Worm (Caenorhabditis elegans): Measurements from ENCODE around the gene T24D5.1.

Gene T24D5.1

ce11 chrX:12563589-12563988 lies 11.0 kb upstream of the T24D5.1 start (continued):
- TF ChIP-seq aptf-2 (GFP tag; conservative IDR thresholded peaks at IDR 0.05): no peak
- TF ChIP-seq madf-6 (GFP tag; IDR thresholded peaks at IDR 0.05): no peak
- peak; percentile 64; the same call in 1 of the 2 replicates for TF ChIP-seq cebp-1 (GFP tag; IDR thresholded peaks at IDR 0.05)
- no peak for TF ChIP-seq cebp-1 (tag; optimal IDR thresholded peaks at IDR 0.05)
- TF ChIP-seq ztf-22 (GFP tag; optimal IDR thresholded peaks at IDR 0.05): no peak
- peak; percentile 67 for TF ChIP-seq somi-1 (GFP tag; optimal IDR thresholded peaks at IDR 0.05)
- peak; percentile 82 for TF ChIP-seq snpc-1.1 (tag; optimal IDR thresholded peaks at IDR 0.05; ENCODE audit: insufficient read depth)
- no peak for TF ChIP-seq F57C9.4 (tag; optimal IDR thresholded peaks at IDR 0.05)
- TF ChIP-seq lin-35 (GFP tag; optimal IDR thresholded peaks at IDR 0.05): no peak
- TF ChIP-seq Y67H2A.10 (GFP tag; conservative IDR thresholded peaks at IDR 0.05): peak; percentile 67; the same call in 1 of the 2 replicates
- peak; percentile 51; the same call in 1 of the 2 replicates for TF ChIP-seq Y53F4B.3 (GFP tag; IDR thresholded peaks at IDR 0.05)
- TF ChIP-seq sptf-2 (GFP tag; optimal IDR thresholded peaks at IDR 0.05): peak; percentile 92
- TF ChIP-seq egrh-3 (GFP tag; IDR thresholded peaks at IDR 0.05): no peak; the same call in none of the 2 replicates
- peak; percentile 72; the same call in 1 of the 2 replicates for TF ChIP-seq Y53G8AR.9 (GFP tag; conservative IDR thresholded peaks at IDR 0.05)
- peak; percentile 78 for TF ChIP-seq hlh-12 (tag; optimal IDR thresholded peaks at IDR 0.05)
- no peak for TF ChIP-seq lin-40 (tag; optimal IDR thresholded peaks at IDR 0.05)
- peak; percentile 93; the same call in 1 of the 2 replicates for TF ChIP-seq F37B4.10 (GFP tag; IDR thresholded peaks at IDR 0.05)
- TF ChIP-seq B0035.1 (tag; optimal IDR thresholded peaks at IDR 0.05): peak; percentile 63
- no peak for TF ChIP-seq hlh-26 (GFP tag; conservative IDR thresholded peaks at IDR 0.05)
- peak; percentile 94; the same call in 1 of the 2 replicates for TF ChIP-seq ceh-58 (GFP tag; IDR thresholded peaks at IDR 0.05)
- peak; percentile 55 for TF ChIP-seq T26A5.8 (tag; optimal IDR thresholded peaks at IDR 0.05)
- TF ChIP-seq athp-1 (tag; optimal IDR thresholded peaks at IDR 0.05): peak; percentile 76
- TF ChIP-seq ceh-100 (GFP tag; IDR thresholded peaks at IDR 0.05): peak; percentile 50; the same call in 1 of the 2 replicates
- peak; percentile 50 for TF ChIP-seq mel-28 (tag; optimal IDR thresholded peaks at IDR 0.05; ENCODE audit: borderline replicate concordance)
- TF ChIP-seq ZK185.1 (tag; optimal IDR thresholded peaks at IDR 0.05; ENCODE audit: poor library complexity, severe bottlenecking): peak; percentile 88
- TF ChIP-seq K11D2.4 (GFP tag; IDR thresholded peaks at IDR 0.05): peak; percentile 86
- TF ChIP-seq F33H1.4 (GFP tag; IDR thresholded peaks at IDR 0.05): no peak
- TF ChIP-seq mes-4 (tag; optimal IDR thresholded peaks at IDR 0.05): peak; percentile 80
- 0 out of 2 replicates have a peak, but pooled peaks have one; percentile 86 for TF ChIP-seq bed-1 (GFP tag; IDR thresholded peaks at IDR 0.05)
- peak; percentile 42 for TF ChIP-seq F49E8.2 (tag; optimal IDR thresholded peaks at IDR 0.05; ENCODE audit: insufficient read depth)
- TF ChIP-seq bed-2 (GFP tag; IDR thresholded peaks at IDR 0.05): peak; percentile 51; the same call in 1 of the 2 replicates
- TF ChIP-seq lin-54 (GFP tag; optimal IDR thresholded peaks at IDR 0.05): no peak
- peak; percentile 90 for TF ChIP-seq F57A8.1 (GFP tag; optimal IDR thresholded peaks at IDR 0.05)
- peak; percentile 65; the same call in 1 of the 2 replicates for TF ChIP-seq sea-2 (GFP tag; IDR thresholded peaks at IDR 0.05)
- TF ChIP-seq rec-8 (tag; optimal IDR thresholded peaks at IDR 0.05): peak; percentile 85 to 89
- TF ChIP-seq C17E4.6 (GFP tag; IDR thresholded peaks at IDR 0.05): no peak
- TF ChIP-seq aptf-3 (GFP tag; IDR thresholded peaks at IDR 0.05): no peak; the same call in 1 of the 2 replicates
- TF ChIP-seq ama-1 (optimal IDR thresholded peaks at IDR 0.05): no peak
- peak in 1 of 2 experiments; percentile 79 for TF ChIP-seq ama-1 (GFP tag; optimal IDR thresholded peaks at IDR 0.05)
- no peak; the same call in 1 of the 2 replicates for TF ChIP-seq mcd-1 (GFP tag; IDR thresholded peaks at IDR 0.05)
- TF ChIP-seq hsf-1 (GFP tag; IDR thresholded peaks at IDR 0.05): peak; percentile 71
- TF ChIP-seq ceh-40 (GFP tag; IDR thresholded peaks at IDR 0.05): peak; percentile 93
- TF ChIP-seq lir-1 (GFP tag; conservative IDR thresholded peaks at IDR 0.05): peak; percentile 27; the same call in 1 of the 2 replicates
- TF ChIP-seq cebp-2 (GFP tag; IDR thresholded peaks at IDR 0.05): no peak; the same call in 1 of the 2 replicates
- TF ChIP-seq akir-1 (GFP tag; optimal IDR thresholded peaks at IDR 0.05): peak; percentile 79
- TF ChIP-seq mxl-1 (tag; optimal IDR thresholded peaks at IDR 0.05): peak; percentile 93
- peak; percentile 76 for TF ChIP-seq gei-17 (GFP tag; optimal IDR thresholded peaks at IDR 0.05)
- no peak for TF ChIP-seq F52B5.7 (tag; optimal IDR thresholded peaks at IDR 0.05)

Data from whole organism, young adult.